Worm (Caenorhabditis elegans) whole organism, late embryonic: ENCODE results near the gene grl-28.

Experiments used
- ahr-1 ChIP-seq: sonication (generic microtip); optimal IDR thresholded peaks from 2 replicates; lab custom pipeline; 2016; ENCODE audit warnings: missing genetic modification characterization, missing compliant biosample characterization
- ceh-18 ChIP-seq: sonication (generic microtip); optimal IDR thresholded peaks from 2 replicates; lab custom pipeline; 2016; ENCODE audit warnings: missing genetic modification characterization, missing compliant biosample characterization
- ceh-2 ChIP-seq: sonication (generic microtip); optimal IDR thresholded peaks from 2 replicates; lab custom pipeline; 2016; ENCODE audit warnings: missing genotype, missing genetic modification characterization, missing compliant biosample characterization
- ceh-31 ChIP-seq: sonication (generic microtip); optimal IDR thresholded peaks from 2 replicates; lab custom pipeline; 2016; ENCODE audit warnings: missing genetic modification characterization, missing compliant biosample characterization
- nfya-1 ChIP-seq: sonication (generic microtip); optimal IDR thresholded peaks from 2 replicates; lab custom pipeline; 2017; ENCODE audit warnings: missing genetic modification characterization, mild to moderate bottlenecking, missing compliant biosample characterization, antibody characterized with exemption, moderate library complexity
- pha-2 ChIP-seq: sonication (generic microtip); optimal IDR thresholded peaks from 2 replicates; lab custom pipeline; 2017; ENCODE audit warnings: mild to moderate bottlenecking, missing genetic modification characterization, missing compliant biosample characterization
- pha-4 ChIP-seq: fragments of 150-350 bp; optimal IDR thresholded peaks from 2 replicates; lab custom pipeline; 2018; ENCODE audit warnings: missing biosample characterization, missing genetic modification reagents, missing genetic modification characterization
- pqm-1 ChIP-seq: sonication (generic microtip); optimal IDR thresholded peaks from 2 replicates; lab custom pipeline; 2016; ENCODE audit warnings: missing genetic modification characterization, missing compliant biosample characterization
- rnt-1 ChIP-seq: sonication (generic microtip); optimal IDR thresholded peaks from 2 replicates; lab custom pipeline; 2016; ENCODE audit warnings: missing genetic modification characterization, missing compliant biosample characterization
- tbx-2 ChIP-seq: sonication (generic microtip); optimal IDR thresholded peaks from 2 replicates; lab custom pipeline; 2016; ENCODE audit warnings: missing genetic modification characterization, missing compliant biosample characterization
- tbx-7 ChIP-seq: sonication (generic microtip); optimal IDR thresholded peaks from 2 replicates; lab custom pipeline; 2016; ENCODE audit warnings: missing genotype, missing genetic modification characterization, missing compliant biosample characterization
- unc-42 ChIP-seq: sonication (generic microtip); optimal IDR thresholded peaks from 2 replicates; lab custom pipeline; 2016; ENCODE audit warnings: missing genotype, missing genetic modification characterization, missing compliant biosample characterization

ce11 chrV:3523262-3523661 lies 28.4 kb downstream of the grl-28 start, which contains the start of gene irg-1:
- TF ChIP-seq pqm-1 (tag; lab: Kevin White, UChicago) (no peak), nfya-1 (no peak), tbx-7 (no peak), ahr-1 (no peak), unc-42 (tag; lab: Kevin White, UChicago) (no peak), rnt-1 (tag; lab: Kevin White, UChicago) (no peak), pha-4 (tag; lab: Kevin White, UChicago) (no peak), ceh-18 (tag; lab: Kevin White, UChicago) (no peak), pha-2 (tag; lab: Kevin White, UChicago) (no peak), tbx-2 (tag; lab: Kevin White, UChicago) (no peak), ceh-2 (no peak), ceh-31 (tag; lab: Kevin White, UChicago) (no peak)
